Fruit fly (Drosophila melanogaster) whole organism, adult: ENCODE measurements around the gene CG34278.

Experiments
- CG12768 ChIP-seq: fragments of 200-800 bp; sonication (Bioruptor generic); optimal IDR thresholded peaks from 2 replicates; lab custom pipeline; 2017; ENCODE audit warnings: missing biosample characterization, missing genetic modification characterization, mild to moderate bottlenecking, moderate library complexity, missing genetic modification reagents
- CG7101 ChIP-seq: fragments of 200-800 bp; sonication (Bioruptor generic); optimal IDR thresholded peaks from 2 replicates; lab custom pipeline; 2018; ENCODE audit warnings: missing biosample characterization, mild to moderate bottlenecking, missing genetic modification characterization, moderate library complexity
- Hr96 ChIP-seq: fragments of 200-800 bp; sonication (Bioruptor generic); optimal IDR thresholded peaks from 2 replicates; lab custom pipeline; 2016; ENCODE audit warnings: missing biosample characterization, missing genetic modification characterization
- cnc ChIP-seq, 2 experiments: fragments of >200 bp; optimal IDR thresholded peaks; 2 replicates each; lab custom pipeline; 2017
- ovo ChIP-seq: fragments of 200-800 bp; sonication (Bioruptor generic); optimal IDR thresholded peaks from 2 replicates; lab custom pipeline; 2016; ENCODE audit warnings: missing biosample characterization, missing genetic modification characterization

- no peak for TF ChIP-seq cnc (optimal IDR thresholded peaks at IDR 0.05; lab: Kevin White, UChicago)
- TF ChIP-seq Hr96 (GFP tag; lab: Kevin White, UChicago), result no peak
- TF ChIP-seq CG12768 (GFP tag; lab: Kevin White, UChicago), result no peak
- TF ChIP-seq CG7101, result no peak
- TF ChIP-seq ovo (GFP tag; lab: Kevin White, UChicago), result no peak
Observed at dm6 chr3R:17110880-17111726, 9.2 kb upstream of the CG34278 start.
